Fruit fly (Drosophila melanogaster) whole organism, embryonic: ENCODE measurements around the gene CG8673.

Experiments
- Adf1 ChIP-seq: fragments of 200-800 bp; sonication (Bioruptor generic); IDR thresholded peaks from 2 replicates; pipeline ENCODE4 v1.3.6; 2022; ENCODE audit warnings: missing biosample characterization, missing genetic modification characterization
- Aef1 ChIP-seq: fragments of 200-800 bp; sonication (Bioruptor generic); IDR thresholded peaks from 3 replicates; pipeline ENCODE4 v1.3.6; 2022; ENCODE audit warnings: missing biosample characterization, missing genetic modification characterization
- Bdp1 ChIP-seq: fragments of 200-800 bp; sonication (Bioruptor generic); optimal IDR thresholded peaks from 3 replicates; lab custom pipeline; 2016; ENCODE audit warnings: missing biosample characterization, missing genetic modification characterization
- CG10267 ChIP-seq: fragments of 200-800 bp; sonication (Bioruptor generic); optimal IDR thresholded peaks from 2 replicates; lab custom pipeline; 2018; ENCODE audit warnings: missing biosample characterization, mild to moderate bottlenecking, missing genetic modification characterization, moderate library complexity
- CG10543 ChIP-seq: fragments of 200-800 bp; sonication (Bioruptor generic); optimal IDR thresholded peaks from 3 replicates; lab custom pipeline; 2017; ENCODE audit warnings: missing biosample characterization, mild to moderate bottlenecking, missing genetic modification characterization, moderate library complexity
- CG12071 ChIP-seq: fragments of 200-800 bp; sonication (Bioruptor generic); optimal IDR thresholded peaks from 3 replicates; lab custom pipeline; 2018; ENCODE audit warnings: missing biosample characterization, mild to moderate bottlenecking, missing genetic modification characterization
- CG13287 ChIP-seq: fragments of 200-800 bp; sonication (Bioruptor generic); IDR thresholded peaks from 2 replicates; pipeline ENCODE4 v1.3.6; 2022; ENCODE audit warnings: missing biosample characterization, missing genetic modification characterization; ENCODE audit not compliant: partially characterized antibody
- CG13424 ChIP-seq: fragments of 200-800 bp; sonication (Bioruptor generic); optimal IDR thresholded peaks from 2 replicates; lab custom pipeline; 2019; ENCODE audit warnings: missing biosample characterization, mild to moderate bottlenecking, missing genetic modification characterization, moderate library complexity
- CG14014 ChIP-seq: fragments of 200-800 bp; sonication (Bioruptor generic); IDR thresholded peaks from 2 replicates; pipeline ENCODE4 v1.3.6; 2022; ENCODE audit warnings: missing biosample characterization, missing genetic modification characterization
- CG15073 ChIP-seq: fragments of 200-800 bp; sonication (Bioruptor generic); optimal IDR thresholded peaks from 2 replicates; lab custom pipeline; 2016; ENCODE audit warnings: missing biosample characterization, missing genetic modification characterization
- CG1647 ChIP-seq: fragments of 200-800 bp; sonication (Bioruptor generic); optimal IDR thresholded peaks from 3 replicates; lab custom pipeline; 2016; ENCODE audit warnings: missing biosample characterization, missing genetic modification characterization
- CG17328 ChIP-seq: fragments of 200-800 bp; sonication (Bioruptor generic); IDR thresholded peaks from 2 replicates; pipeline ENCODE4 v1.3.6; 2022; ENCODE audit warnings: missing biosample characterization, missing genetic modification characterization
- CG17802 ChIP-seq: fragments of 200-800 bp; sonication (Bioruptor generic); optimal IDR thresholded peaks from 2 replicates; lab custom pipeline; 2018; ENCODE audit warnings: missing biosample characterization, mild to moderate bottlenecking, missing genetic modification characterization, moderate library complexity
- CG2678 ChIP-seq: fragments of 200-800 bp; sonication (Bioruptor generic); optimal IDR thresholded peaks from 3 replicates; lab custom pipeline; 2019; ENCODE audit warnings: missing biosample characterization, mild to moderate bottlenecking, missing genetic modification characterization, moderate library complexity
- CG2712 ChIP-seq: fragments of 200-800 bp; optimal IDR thresholded peaks from 3 replicates; lab custom pipeline; 2019; ENCODE audit warnings: missing biosample characterization, mild to moderate bottlenecking, missing genetic modification characterization, moderate library complexity
- CG3995 ChIP-seq: fragments of 200-800 bp; sonication (Bioruptor generic); optimal IDR thresholded peaks from 3 replicates; lab custom pipeline; 2016; ENCODE audit warnings: missing biosample characterization, missing genetic modification characterization
- CG4328 ChIP-seq: fragments of 200-800 bp; sonication (Bioruptor generic); optimal IDR thresholded peaks from 3 replicates; lab custom pipeline; 2017; ENCODE audit warnings: missing biosample characterization, missing genetic modification reagents, missing genetic modification characterization
- CG8290 ChIP-seq, 3 experiments: fragments of 200-800 bp; sonication (Bioruptor generic); optimal IDR thresholded peaks; 2 replicates each; lab custom pipeline; 2016 to 2019; ENCODE audit warnings: missing biosample characterization in 3 of 3, missing genetic modification characterization in 3 of 3, mild to moderate bottlenecking in 2 of 3, moderate library complexity in 1 of 3
- CG9932 ChIP-seq: fragments of 200-800 bp; sonication (Bioruptor generic); IDR thresholded peaks from 2 replicates; pipeline ENCODE4 v1.3.6; 2022; ENCODE audit warnings: missing biosample characterization, missing genetic modification characterization
- CHES-1-like ChIP-seq: fragments of 200-800 bp; sonication (Bioruptor generic); optimal IDR thresholded peaks from 2 replicates; lab custom pipeline; 2016; ENCODE audit warnings: missing biosample characterization, missing genetic modification characterization
- Dek ChIP-seq: fragments of 200-800 bp; sonication (Bioruptor generic); optimal IDR thresholded peaks from 3 replicates; lab custom pipeline; 2019; ENCODE audit warnings: missing biosample characterization, mild to moderate bottlenecking, missing genetic modification characterization, moderate library complexity
- Mad ChIP-seq: fragments of 200-800 bp; sonication (Bioruptor generic); optimal IDR thresholded peaks from 2 replicates; lab custom pipeline; 2016; ENCODE audit warnings: missing biosample characterization, missing genetic modification characterization
- NK7.1 ChIP-seq: fragments of 200-800 bp; sonication (Bioruptor generic); optimal IDR thresholded peaks from 3 replicates; lab custom pipeline; 2016; ENCODE audit warnings: missing biosample characterization, missing genetic modification characterization
- Nf-YA ChIP-seq: fragments of 200-800 bp; sonication (Bioruptor generic); IDR thresholded peaks from 2 replicates; pipeline ENCODE4 v1.3.6; 2022; ENCODE audit warnings: missing biosample characterization, missing genetic modification characterization
- PHDP ChIP-seq: fragments of 200-800 bp; sonication (Bioruptor generic); optimal IDR thresholded peaks from 3 replicates; lab custom pipeline; 2018; ENCODE audit warnings: missing biosample characterization, mild to moderate bottlenecking, missing genetic modification characterization, moderate library complexity
- Xbp1 ChIP-seq: fragments of 200-800 bp; sonication (Bioruptor generic); optimal IDR thresholded peaks from 3 replicates; lab custom pipeline; 2016; ENCODE audit warnings: missing biosample characterization, mild to moderate bottlenecking, missing genetic modification characterization
- bbx ChIP-seq: fragments of 200-800 bp; sonication (Bioruptor generic); IDR thresholded peaks from 2 replicates; pipeline ENCODE4 v1.3.6; 2022; ENCODE audit warnings: missing biosample characterization, missing genetic modification characterization; ENCODE audit not compliant: partially characterized antibody
- bsh ChIP-seq, 2 experiments: fragments of 200-800 bp; sonication (Bioruptor generic); optimal IDR thresholded peaks; 2 replicates each; lab custom pipeline; 2017 to 2018; ENCODE audit warnings: mild to moderate bottlenecking in 2 of 2, missing biosample characterization in 2 of 2, missing genetic modification characterization in 2 of 2, moderate library complexity in 1 of 2
- crp ChIP-seq, 2 experiments: fragments of 200-800 bp; sonication (Bioruptor generic); optimal IDR thresholded peaks; 2 replicates in 1 of 2; 3 replicates in 1 of 2; lab custom pipeline; 2017; ENCODE audit warnings: missing biosample characterization in 2 of 2, missing genetic modification characterization in 2 of 2, mild to moderate bottlenecking in 1 of 2, moderate library complexity in 1 of 2
- danr ChIP-seq: fragments of 200-800 bp; sonication (Bioruptor generic); IDR thresholded peaks from 2 replicates; pipeline ENCODE4 v1.3.6; 2022; ENCODE audit warnings: missing biosample characterization, missing genetic modification characterization
- dysf ChIP-seq: fragments of 200-800 bp; sonication (Bioruptor generic); IDR thresholded peaks from 3 replicates; pipeline ENCODE4 v1.3.6; 2022; ENCODE audit warnings: missing biosample characterization, missing genetic modification characterization
- ems ChIP-seq: fragments of 200-800 bp; sonication (Bioruptor generic); optimal IDR thresholded peaks from 3 replicates; lab custom pipeline; 2016; ENCODE audit warnings: missing biosample characterization, missing genetic modification characterization
- eve ChIP-seq, 2 experiments: fragments of >200 bp; optimal IDR thresholded peaks; 2 replicates each; lab custom pipeline; 2017; ENCODE audit warnings: missing biosample characterization in 2 of 2, missing genetic modification characterization in 2 of 2
- fd64A ChIP-seq: fragments of 200-800 bp; sonication (Bioruptor generic); optimal IDR thresholded peaks from 3 replicates; lab custom pipeline; 2018; ENCODE audit warnings: missing biosample characterization, mild to moderate bottlenecking, missing genetic modification characterization
- h ChIP-seq: fragments of >200 bp; optimal IDR thresholded peaks from 2 replicates; lab custom pipeline; 2017
- nau ChIP-seq: fragments of 200-800 bp; sonication (Bioruptor generic); optimal IDR thresholded peaks from 3 replicates; lab custom pipeline; 2017; ENCODE audit warnings: missing biosample characterization, mild to moderate bottlenecking, missing genetic modification characterization, missing genetic modification reagents
- nmo ChIP-seq: fragments of 200-800 bp; sonication (Bioruptor generic); optimal IDR thresholded peaks from 2 replicates; lab custom pipeline; 2018; ENCODE audit warnings: missing biosample characterization, mild to moderate bottlenecking, missing genetic modification characterization, moderate library complexity
- oc ChIP-seq: fragments of 200-800 bp; sonication (Bioruptor generic); optimal IDR thresholded peaks from 2 replicates; lab custom pipeline; 2018; ENCODE audit warnings: missing biosample characterization, mild to moderate bottlenecking, missing genetic modification characterization, moderate library complexity
- run ChIP-seq: fragments of 200-800 bp; sonication (Bioruptor generic); optimal IDR thresholded peaks from 3 replicates; lab custom pipeline; 2018; ENCODE audit warnings: missing biosample characterization, mild to moderate bottlenecking, missing genetic modification characterization
- so ChIP-seq: fragments of 200-800 bp; sonication (Bioruptor generic); IDR thresholded peaks from 3 replicates; pipeline ENCODE4 v1.3.6; 2022; ENCODE audit warnings: missing biosample characterization, missing genetic modification characterization
- tap ChIP-seq: fragments of 200-800 bp; optimal IDR thresholded peaks from 3 replicates; lab custom pipeline; 2019; ENCODE audit warnings: missing biosample characterization, mild to moderate bottlenecking, missing genetic modification characterization, moderate library complexity
- tio ChIP-seq: fragments of 200-800 bp; sonication (Bioruptor generic); optimal IDR thresholded peaks from 2 replicates; lab custom pipeline; 2017; ENCODE audit warnings: missing biosample characterization, missing genetic modification characterization, inconsistent platforms
- tll ChIP-seq, 2 experiments: fragments of 200-800 bp in 1 of 2; fragments of >200 bp in 1 of 2; sonication (Bioruptor generic) in 1 of 2; optimal IDR thresholded peaks; 2 replicates each; lab custom pipeline; 2017 to 2019; ENCODE audit warnings: missing biosample characterization in 2 of 2, missing genetic modification characterization in 2 of 2, mild to moderate bottlenecking in 1 of 2, moderate library complexity in 1 of 2
- tna ChIP-seq: fragments of 200-800 bp; sonication (Bioruptor generic); IDR thresholded peaks from 2 replicates; pipeline ENCODE4 v1.3.6; 2022; ENCODE audit warnings: missing biosample characterization, missing genetic modification characterization; ENCODE audit not compliant: partially characterized antibody
- tup ChIP-seq: fragments of 200-800 bp; sonication (Bioruptor generic); optimal IDR thresholded peaks from 2 replicates; lab custom pipeline; 2016; ENCODE audit warnings: missing biosample characterization, mild to moderate bottlenecking, missing genetic modification characterization, moderate library complexity
- wek ChIP-seq: fragments of 200-800 bp; sonication (Bioruptor generic); optimal IDR thresholded peaks from 3 replicates; lab custom pipeline; 2018; ENCODE audit warnings: missing biosample characterization, mild to moderate bottlenecking, missing genetic modification characterization, moderate library complexity
- zen2 ChIP-seq: fragments of 200-800 bp; sonication (Bioruptor generic); IDR thresholded peaks from 3 replicates; pipeline ENCODE4 v1.3.6; 2022; ENCODE audit warnings: missing biosample characterization, missing genetic modification characterization; ENCODE audit not compliant: partially characterized antibody

Gene CG8673

DNA sequence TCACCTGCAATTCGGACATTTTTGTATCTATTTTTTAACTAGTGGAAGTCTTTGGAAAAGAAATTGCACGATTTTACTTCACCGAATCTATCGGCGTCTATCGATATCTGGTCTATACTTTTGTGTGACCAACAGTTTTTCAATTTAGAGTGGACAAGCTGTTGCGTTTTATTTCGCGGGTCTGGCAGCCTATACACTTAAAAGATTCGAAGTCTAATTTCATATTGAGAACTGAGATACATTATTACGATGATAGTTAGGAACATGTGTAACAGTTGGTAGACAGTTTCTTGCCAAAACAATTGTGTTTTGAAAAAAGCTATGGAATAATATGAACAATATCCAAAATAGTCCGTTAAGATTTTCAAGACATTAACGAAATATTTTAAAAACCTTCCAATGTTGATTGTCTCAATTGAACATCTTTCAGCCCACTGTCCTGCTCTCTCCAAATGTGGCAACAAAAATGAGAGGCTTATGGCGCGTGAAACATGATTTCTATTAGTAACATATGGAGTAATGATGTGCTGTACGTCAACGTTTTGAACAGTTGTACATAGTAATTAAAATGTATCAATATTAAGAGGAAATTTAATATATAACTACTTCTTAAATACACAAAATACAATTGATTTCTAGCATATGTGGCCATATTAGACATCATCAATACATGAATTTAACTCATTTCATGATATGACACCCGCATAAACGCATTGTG, 38.3 kb downstream of the CG8673 start, which contains the start of gene Acbp1 (continued):
- TF ChIP-seq crp (GFP tag; optimal IDR thresholded peaks at IDR 0.05; lab: Kevin White, UChicago) = peak in 1 of 2 experiments; percentile 68
- TF ChIP-seq tap (tag; lab: Kevin White, UChicago) = peak; percentile 99
- TF ChIP-seq nau (GFP tag; lab: Kevin White, UChicago) = peak; percentile 96
- TF ChIP-seq ems (GFP tag; lab: Kevin White, UChicago) = peak; percentile 90
- peak; percentile 92 for TF ChIP-seq Bdp1 (GFP tag; lab: Kevin White, UChicago)
- peak; percentile 99 for TF ChIP-seq PHDP (tag; lab: Kevin White, UChicago)
- TF ChIP-seq CG8290 (GFP tag; optimal IDR thresholded peaks at IDR 0.05; lab: Kevin White, UChicago) = peak; percentile 84
- TF ChIP-seq CG8290 (tag; optimal IDR thresholded peaks at IDR 0.05; lab: Kevin White, UChicago) = peak; percentile 83 to 90
- TF ChIP-seq CG13424 (tag; lab: Kevin White, UChicago) = peak; percentile 98
- peak; percentile 90 for TF ChIP-seq NK7.1 (GFP tag; lab: Kevin White, UChicago)
- TF ChIP-seq eve (GFP tag; optimal IDR thresholded peaks at IDR 0.05; lab: Kevin White, UChicago) = peak in 1 of 2 experiments; percentile 99
- TF ChIP-seq CG13287 (GFP tag; lab: Robert Waterston, UW) = peak; percentile 90
- peak; percentile 95 for TF ChIP-seq fd64A (GFP tag; lab: Kevin White, UChicago)
- TF ChIP-seq dysf (GFP tag; lab: Robert Waterston, UW) = peak; percentile 95
- peak; percentile 81 for TF ChIP-seq Nf-YA (GFP tag; lab: Robert Waterston, UW)
- peak; percentile 99 for TF ChIP-seq CG10543
- TF ChIP-seq CG15073 (GFP tag; lab: Kevin White, UChicago) = peak; percentile 71
- TF ChIP-seq CG2678 (tag; lab: Kevin White, UChicago) = peak; percentile 99
- peak; percentile 95 for TF ChIP-seq oc (tag; lab: Kevin White, UChicago)
- peak; percentile 75 for TF ChIP-seq Adf1
- TF ChIP-seq tna (GFP tag; lab: Robert Waterston, UW) = peak; percentile 59; the same call in 1 of the 2 replicates
- TF ChIP-seq tup (GFP tag; lab: Kevin White, UChicago) = peak; percentile 79
- TF ChIP-seq CG3995 = peak; percentile 61
- peak; percentile 81 for TF ChIP-seq CG17328
- peak; percentile 91 for TF ChIP-seq tio (GFP tag; lab: Kevin White, UChicago)
- no peak for TF ChIP-seq h
- TF ChIP-seq Xbp1 = peak; percentile 95
- peak; percentile 94 for TF ChIP-seq Dek (tag; lab: Kevin White, UChicago)
- TF ChIP-seq wek (GFP tag; lab: Kevin White, UChicago) = peak; percentile 91
- peak; percentile 97 for TF ChIP-seq CG12071
- peak; percentile 75 for TF ChIP-seq CG17802 (tag; lab: Kevin White, UChicago)
- peak; percentile 96 for TF ChIP-seq nmo (GFP tag; lab: Kevin White, UChicago)
- TF ChIP-seq Aef1 (GFP tag; lab: Robert Waterston, UW) = peak; percentile 90
- TF ChIP-seq Mad (GFP tag; lab: Kevin White, UChicago) = peak; percentile 91
- TF ChIP-seq run (tag; lab: Kevin White, UChicago) = peak; percentile 98
- TF ChIP-seq CG1647 (GFP tag; lab: Kevin White, UChicago) = peak; percentile 94
- peak; percentile 93 for TF ChIP-seq CG14014
- peak; percentile 74; the same call in 2 of the 3 replicates for TF ChIP-seq zen2 (GFP tag; lab: Robert Waterston, UW)
- peak; percentile 98 for TF ChIP-seq CG10267
- TF ChIP-seq CG2712 = peak; percentile 99
- peak; percentile 98 for TF ChIP-seq CG4328 (GFP tag; lab: Kevin White, UChicago)
- peak; percentile 96 for TF ChIP-seq CG9932 (GFP tag; lab: Robert Waterston, UW)
- peak; percentile 79 for TF ChIP-seq bbx (GFP tag; lab: Robert Waterston, UW)
- TF ChIP-seq so (GFP tag; lab: Robert Waterston, UW) = peak; percentile 94
- TF ChIP-seq tll (GFP tag; optimal IDR thresholded peaks at IDR 0.05; lab: Kevin White, UChicago) = no peak
- peak; percentile 78 for TF ChIP-seq danr (GFP tag; lab: Robert Waterston, UW)
- peak; percentile 94 to 98 for TF ChIP-seq bsh (GFP tag; optimal IDR thresholded peaks at IDR 0.05; lab: Kevin White, UChicago)
- TF ChIP-seq CHES-1-like (GFP tag; lab: Kevin White, UChicago) = peak; percentile 97
